Worm (Caenorhabditis elegans): Measurements from ENCODE around the gene twk-31.

The twk-31 gene

ce11 chrIII:11378910-11379309 lies 31.6 kb upstream of the twk-31 start:
- TF ChIP-seq pqm-1 (tag; optimal IDR thresholded peaks at IDR 0.05) (no peak), snpc-4 (tag; optimal IDR thresholded peaks at IDR 0.05) (peak; percentile 58), ceh-9 (tag; optimal IDR thresholded peaks at IDR 0.05) (no peak), unc-39 (tag; optimal IDR thresholded peaks at IDR 0.05) (no peak), skn-1 (tag; optimal IDR thresholded peaks at IDR 0.05) (no peak)

- TF ChIP-seq snpc-4 (tag; optimal IDR thresholded peaks at IDR 0.05) (peak; percentile 82), nhr-25 (tag; optimal IDR thresholded peaks at IDR 0.05) (peak; percentile 34), nhr-77 (tag; optimal IDR thresholded peaks at IDR 0.05) (no peak), hmg-11 (tag; optimal IDR thresholded peaks at IDR 0.05) (peak; percentile 66), lin-39 (tag; optimal IDR thresholded peaks at IDR 0.05) (peak; percentile 39), nhr-23 (tag; optimal IDR thresholded peaks at IDR 0.05) (peak; percentile 93), nfya-1 (tag; optimal IDR thresholded peaks at IDR 0.05; ENCODE audit: insufficient read depth) (peak; percentile 55), fkh-10 (GFP tag; optimal IDR thresholded peaks at IDR 0.05) (no peak)
Measured at ce11 chrIII:11380555-11380954, 29.9 kb upstream of the twk-31 start.

ce11 chrIII:11381922-11382321 lies 28.6 kb upstream of the twk-31 start, which contains the start of gene subs-4:
TSS of gene subs-4 (plus strand) at chrIII:11382222.
- TF ChIP-seq ztf-4 (tag; optimal IDR thresholded peaks at IDR 0.05) (no peak), daf-12 (tag; optimal IDR thresholded peaks at IDR 0.05) (no peak), mdl-1 (tag; optimal IDR thresholded peaks at IDR 0.05) (no peak), skn-1 (tag; optimal IDR thresholded peaks at IDR 0.05) (no peak), ceh-28 (tag; optimal IDR thresholded peaks at IDR 0.05) (no peak), R02D3.7 (tag; optimal IDR thresholded peaks at IDR 0.05) (no peak), unc-62 (GFP tag; optimal IDR thresholded peaks at IDR 0.05) (no peak), egl-5 (tag; optimal IDR thresholded peaks at IDR 0.05) (no peak), ama-1 (optimal IDR thresholded peaks at IDR 0.05) (no peak), nhr-67 (tag; optimal IDR thresholded peaks at IDR 0.05) (no peak), nhr-28 (tag; optimal IDR thresholded peaks at IDR 0.05) (no peak), nfya-1 (tag; optimal IDR thresholded peaks at IDR 0.05; ENCODE audit: insufficient read depth) (no peak), pqm-1 (tag; optimal IDR thresholded peaks at IDR 0.05) (no peak), nhr-76 (tag; optimal IDR thresholded peaks at IDR 0.05) (no peak), ceh-82 (tag; optimal IDR thresholded peaks at IDR 0.05) (no peak)

- no peak for TF ChIP-seq nhr-23 (tag; optimal IDR thresholded peaks at IDR 0.05)
- no peak for TF ChIP-seq ZK546.5 (tag; optimal IDR thresholded peaks at IDR 0.05)
- no peak for TF ChIP-seq R02D3.7 (tag; optimal IDR thresholded peaks at IDR 0.05)
- no peak for TF ChIP-seq mml-1 (tag; optimal IDR thresholded peaks at IDR 0.05)
- no peak for TF ChIP-seq nhr-28 (tag; optimal IDR thresholded peaks at IDR 0.05)
- no peak for TF ChIP-seq ceh-9 (tag; optimal IDR thresholded peaks at IDR 0.05)
- TF ChIP-seq lin-15B (tag; optimal IDR thresholded peaks at IDR 0.05) = no peak
- TF ChIP-seq eor-1 (tag; optimal IDR thresholded peaks at IDR 0.05) = no peak
- TF ChIP-seq daf-12 (tag; optimal IDR thresholded peaks at IDR 0.05) = no peak
- no peak for TF ChIP-seq ztf-4 (tag; optimal IDR thresholded peaks at IDR 0.05)
- TF ChIP-seq sea-2 (GFP tag; optimal IDR thresholded peaks at IDR 0.05) = no peak
- TF ChIP-seq elt-1 (tag; optimal IDR thresholded peaks at IDR 0.05) = no peak
- TF ChIP-seq elt-2 (tag; optimal IDR thresholded peaks at IDR 0.05) = no peak
Measured at ce11 chrIII:11389384-11389783, 21.1 kb upstream of the twk-31 start.

- TF ChIP-seq egl-5 (tag; optimal IDR thresholded peaks at IDR 0.05) (no peak), fkh-10 (GFP tag; optimal IDR thresholded peaks at IDR 0.05) (peak; percentile 36)
Measured at ce11 chrIII:11390832-11391231, 19.6 kb upstream of the twk-31 start.

ce11 chrIII:11391601-11392520 lies 18.6 kb upstream of the twk-31 start:
- TF ChIP-seq nfya-1 (tag; optimal IDR thresholded peaks at IDR 0.05; ENCODE audit: insufficient read depth) = peak; percentile 4
- no peak for TF ChIP-seq elt-3 (tag; optimal IDR thresholded peaks at IDR 0.05)
- no peak for TF ChIP-seq mml-1 (tag; optimal IDR thresholded peaks at IDR 0.05)
- TF ChIP-seq ceh-82 (tag; optimal IDR thresholded peaks at IDR 0.05) = no peak
- peak; percentile 55 for TF ChIP-seq fkh-10 (GFP tag; optimal IDR thresholded peaks at IDR 0.05)
- TF ChIP-seq ZK546.5 (tag; optimal IDR thresholded peaks at IDR 0.05) = no peak
- TF ChIP-seq ztf-11 (tag; optimal IDR thresholded peaks at IDR 0.05) = no peak
